Fruit fly (Drosophila melanogaster) whole organism, embryonic: ENCODE results near the gene Upf2.
A peak's percentile ranks its signal among the peaks of the same experiment; 100 is the strongest.

Experiments
- CG10267 ChIP-seq: fragments of 200-800 bp; sonication (Bioruptor generic); optimal IDR thresholded peaks from 2 replicates; lab custom pipeline; 2018; ENCODE audit warnings: missing biosample characterization, mild to moderate bottlenecking, missing genetic modification characterization, moderate library complexity
- CG11093 ChIP-seq: fragments of 200-800 bp; sonication (Bioruptor generic); IDR thresholded peaks from 3 replicates; pipeline ENCODE4 v1.3.6; 2022; ENCODE audit warnings: missing biosample characterization, missing genetic modification characterization
- CG11560 ChIP-seq: fragments of 200-800 bp; sonication (Bioruptor generic); IDR thresholded peaks from 3 replicates; pipeline ENCODE4 v1.3.6; 2022; ENCODE audit warnings: missing biosample characterization, missing genetic modification characterization
- CG12299 ChIP-seq: fragments of 200-800 bp; sonication (Bioruptor generic); optimal IDR thresholded peaks from 2 replicates; lab custom pipeline; 2018; ENCODE audit warnings: missing biosample characterization, mild to moderate bottlenecking, missing genetic modification characterization
- CG15479 ChIP-seq: fragments of 200-800 bp; sonication (Bioruptor generic); optimal IDR thresholded peaks from 3 replicates; lab custom pipeline; 2019; ENCODE audit warnings: missing biosample characterization, mild to moderate bottlenecking, missing genetic modification characterization, moderate library complexity
- CG1647 ChIP-seq: fragments of 200-800 bp; sonication (Bioruptor generic); optimal IDR thresholded peaks from 3 replicates; lab custom pipeline; 2016; ENCODE audit warnings: missing biosample characterization, missing genetic modification characterization
- CG17829 ChIP-seq: fragments of 200-800 bp; optimal IDR thresholded peaks from 2 replicates; lab custom pipeline; 2019; ENCODE audit warnings: missing biosample characterization, mild to moderate bottlenecking, missing genetic modification characterization, moderate library complexity
- CG30403 ChIP-seq: fragments of 200-800 bp; sonication (Bioruptor generic); optimal IDR thresholded peaks from 3 replicates; lab custom pipeline; 2016; ENCODE audit warnings: missing biosample characterization, missing genetic modification characterization
- CG32767 ChIP-seq: fragments of 200-800 bp; sonication (Bioruptor generic); IDR thresholded peaks from 2 replicates; pipeline ENCODE4 v1.3.6; 2022; ENCODE audit warnings: missing biosample characterization, missing genetic modification characterization
- CG6813 ChIP-seq: fragments of 200-800 bp; sonication (Bioruptor generic); optimal IDR thresholded peaks from 2 replicates; lab custom pipeline; 2017; ENCODE audit warnings: missing biosample characterization, missing genetic modification characterization, mild to moderate bottlenecking, moderate library complexity, missing genetic modification reagents
- CG6854 ChIP-seq: fragments of 200-800 bp; sonication (Bioruptor generic); optimal IDR thresholded peaks from 3 replicates; lab custom pipeline; 2017; ENCODE audit warnings: missing biosample characterization, mild to moderate bottlenecking, missing genetic modification characterization
- CG7372 ChIP-seq: fragments of 200-800 bp; sonication (Bioruptor generic); IDR thresholded peaks from 2 replicates; pipeline ENCODE4 v1.3.6; 2022; ENCODE audit warnings: missing biosample characterization, missing genetic modification characterization
- CG7786 ChIP-seq: fragments of 200-800 bp; sonication (Bioruptor generic); optimal IDR thresholded peaks from 2 replicates; lab custom pipeline; 2016; ENCODE audit warnings: missing biosample characterization, missing genetic modification characterization
- CG8924 ChIP-seq: fragments of 200-800 bp; optimal IDR thresholded peaks from 3 replicates; lab custom pipeline; 2019; ENCODE audit warnings: missing biosample characterization, mild to moderate bottlenecking, missing genetic modification characterization, moderate library complexity
- Camta ChIP-seq: fragments of 200-800 bp; sonication (Bioruptor generic); optimal IDR thresholded peaks from 2 replicates; lab custom pipeline; 2016; ENCODE audit warnings: missing biosample characterization, missing genetic modification characterization
- D19A ChIP-seq: fragments of 200-800 bp; optimal IDR thresholded peaks from 3 replicates; lab custom pipeline; 2019; ENCODE audit warnings: missing biosample characterization, mild to moderate bottlenecking, missing genetic modification characterization, moderate library complexity
- H15 ChIP-seq: fragments of 200-800 bp; sonication (Bioruptor generic); IDR thresholded peaks from 3 replicates; pipeline ENCODE4 v1.3.6; 2022; ENCODE audit warnings: missing biosample characterization, missing genetic modification characterization
- HLH3B ChIP-seq: fragments of 200-800 bp; sonication (Bioruptor generic); IDR thresholded peaks from 2 replicates; pipeline ENCODE4 v1.3.6; 2022; ENCODE audit warnings: missing biosample characterization, missing genetic modification characterization
- Hr51 ChIP-seq, 2 experiments: fragments of 200-800 bp; sonication (Bioruptor generic); optimal IDR thresholded peaks; 2 replicates in 1 of 2; 3 replicates in 1 of 2; lab custom pipeline; 2016 to 2018; ENCODE audit warnings: missing biosample characterization in 2 of 2, missing genetic modification characterization in 2 of 2, mild to moderate bottlenecking in 1 of 2, moderate library complexity in 1 of 2
- Lim3 ChIP-seq: fragments of 200-800 bp; sonication (Bioruptor generic); IDR thresholded peaks from 2 replicates; pipeline ENCODE4 v1.3.6; 2022; ENCODE audit warnings: missing biosample characterization, missing genetic modification characterization
- Mes4 ChIP-seq: fragments of 200-800 bp; sonication (Bioruptor generic); optimal IDR thresholded peaks from 2 replicates; lab custom pipeline; 2016; ENCODE audit warnings: missing biosample characterization, missing genetic modification characterization
- Nf-YB ChIP-seq: fragments of 200-800 bp; sonication (Bioruptor generic); optimal IDR thresholded peaks from 3 replicates; lab custom pipeline; 2019; ENCODE audit warnings: missing biosample characterization, mild to moderate bottlenecking, missing genetic modification characterization, moderate library complexity
- NfI ChIP-seq: fragments of 200-800 bp; sonication (Bioruptor generic); optimal IDR thresholded peaks from 3 replicates; lab custom pipeline; 2018; ENCODE audit warnings: missing biosample characterization, mild to moderate bottlenecking, missing genetic modification characterization, moderate library complexity
- PHDP ChIP-seq: fragments of 200-800 bp; sonication (Bioruptor generic); optimal IDR thresholded peaks from 3 replicates; lab custom pipeline; 2018; ENCODE audit warnings: missing biosample characterization, mild to moderate bottlenecking, missing genetic modification characterization, moderate library complexity
- Pdp1 ChIP-seq, 2 experiments: fragments of 200-800 bp; sonication (Bioruptor generic); optimal IDR thresholded peaks; 3 replicates each; lab custom pipeline; 2016; ENCODE audit warnings: missing biosample characterization in 2 of 2, missing genetic modification characterization in 2 of 2, mild to moderate bottlenecking in 1 of 2, moderate library complexity in 1 of 2
- Scr ChIP-seq: fragments of 200-800 bp; sonication (Bioruptor generic); IDR thresholded peaks from 2 replicates; pipeline ENCODE4 v1.3.6; 2022; ENCODE audit warnings: missing biosample characterization, missing genetic modification characterization; ENCODE audit not compliant: partially characterized antibody
- Sox100B ChIP-seq: fragments of 200-800 bp; sonication (Bioruptor generic); optimal IDR thresholded peaks from 3 replicates; lab custom pipeline; 2018; ENCODE audit warnings: missing biosample characterization, mild to moderate bottlenecking, missing genetic modification characterization
- Sry-δ ChIP-seq: fragments of 200-800 bp; sonication (Bioruptor generic); optimal IDR thresholded peaks from 2 replicates; lab custom pipeline; 2016; ENCODE audit warnings: missing biosample characterization, missing genetic modification characterization
- Stat92E ChIP-seq, 3 experiments: fragments of >200 bp in 2 of 3; fragments of 200-800 bp in 1 of 3; sonication (Bioruptor generic) in 1 of 3; optimal IDR thresholded peaks; 2 replicates each; lab custom pipeline; 2017 to 2019; ENCODE audit warnings: missing biosample characterization in 3 of 3, missing genetic modification characterization in 3 of 3, mild to moderate bottlenecking in 1 of 3, moderate library complexity in 1 of 3
- Trl ChIP-seq, 3 experiments: fragments of >200 bp in 2 of 3; fragments of 200-800 bp in 1 of 3; sonication (Bioruptor generic) in 1 of 3; optimal IDR thresholded peaks; 2 replicates in 1 of 3; 3 replicates in 2 of 3; lab custom pipeline; 2016 to 2017; ENCODE audit warnings: missing biosample characterization in 1 of 3, missing genetic modification characterization in 1 of 3
- Vsx1 ChIP-seq: fragments of 200-800 bp; sonication (Bioruptor generic); optimal IDR thresholded peaks from 2 replicates; lab custom pipeline; 2017; ENCODE audit warnings: missing biosample characterization, mild to moderate bottlenecking, missing genetic modification characterization, missing genetic modification reagents
- bcd ChIP-seq: fragments of 200-800 bp; sonication (Bioruptor generic); optimal IDR thresholded peaks from 2 replicates; lab custom pipeline; 2017; ENCODE audit warnings: missing biosample characterization, mild to moderate bottlenecking, missing genetic modification characterization
- fd96Cb ChIP-seq: fragments of 200-800 bp; sonication (Bioruptor generic); optimal IDR thresholded peaks from 2 replicates; lab custom pipeline; 2018; ENCODE audit warnings: missing biosample characterization, mild to moderate bottlenecking, missing genetic modification characterization, moderate library complexity
- gfzf ChIP-seq: fragments of 200-800 bp; sonication (Bioruptor generic); optimal IDR thresholded peaks from 2 replicates; lab custom pipeline; 2016; ENCODE audit warnings: missing biosample characterization, mild to moderate bottlenecking, missing genetic modification characterization, moderate library complexity
- gsb ChIP-seq: fragments of 200-800 bp; sonication (Bioruptor generic); IDR thresholded peaks from 2 replicates; pipeline ENCODE4 v1.3.6; 2022; ENCODE audit warnings: missing biosample characterization, missing genetic modification characterization
- gt ChIP-seq: fragments of 200-800 bp; sonication (Bioruptor generic); IDR thresholded peaks from 2 replicates; pipeline ENCODE4 v1.3.6; 2022; ENCODE audit warnings: missing biosample characterization, missing genetic modification characterization
- insv ChIP-seq, 2 experiments: fragments of 200-800 bp; sonication (Bioruptor generic); optimal IDR thresholded peaks; 3 replicates each; lab custom pipeline; 2016 to 2018; ENCODE audit warnings: missing biosample characterization in 2 of 2, missing genetic modification characterization in 2 of 2
- jigr1 ChIP-seq: fragments of 200-800 bp; sonication (Bioruptor generic); IDR thresholded peaks from 3 replicates; pipeline ENCODE4 v1.3.6; 2022; ENCODE audit warnings: missing biosample characterization, missing genetic modification characterization
- klu ChIP-seq: fragments of 200-800 bp; sonication (Bioruptor generic); IDR thresholded peaks from 2 replicates; pipeline ENCODE4 v1.3.6; 2022; ENCODE audit warnings: missing biosample characterization, missing genetic modification characterization
- lab ChIP-seq: fragments of 200-800 bp; sonication (Bioruptor generic); optimal IDR thresholded peaks from 3 replicates; lab custom pipeline; 2017; ENCODE audit warnings: missing biosample characterization, missing genetic modification characterization, mild to moderate bottlenecking, moderate library complexity, missing genetic modification reagents
- mirr ChIP-seq: fragments of 200-800 bp; sonication (Bioruptor generic); optimal IDR thresholded peaks from 3 replicates; lab custom pipeline; 2018; ENCODE audit warnings: missing biosample characterization, mild to moderate bottlenecking, missing genetic modification characterization
- nau ChIP-seq: fragments of 200-800 bp; sonication (Bioruptor generic); optimal IDR thresholded peaks from 3 replicates; lab custom pipeline; 2017; ENCODE audit warnings: missing biosample characterization, mild to moderate bottlenecking, missing genetic modification characterization, missing genetic modification reagents
- nerfin-1 ChIP-seq: fragments of 200-800 bp; sonication (Bioruptor generic); optimal IDR thresholded peaks from 3 replicates; lab custom pipeline; 2019; ENCODE audit warnings: missing biosample characterization, mild to moderate bottlenecking, missing genetic modification characterization, moderate library complexity
- pan ChIP-seq, 4 experiments: fragments of >200 bp in 3 of 4; fragments of 200-800 bp in 1 of 4; sonication (Bioruptor generic) in 1 of 4; optimal IDR thresholded peaks in 3 of 4; IDR thresholded peaks in 1 of 4; 2 replicates each; pipeline versions ENCODE4 v1.3.6 to Lab custom; 2017 to 2022; ENCODE audit warnings: missing biosample characterization in 2 of 4, missing genetic modification characterization in 2 of 4, mixed read lengths in 1 of 4
- phol ChIP-seq: fragments of 200-800 bp; sonication (Bioruptor generic); optimal IDR thresholded peaks from 3 replicates; lab custom pipeline; 2018; ENCODE audit warnings: missing biosample characterization, mild to moderate bottlenecking, missing genetic modification characterization, moderate library complexity
- sens-2 ChIP-seq: fragments of 200-800 bp; sonication (Bioruptor generic); IDR thresholded peaks from 2 replicates; pipeline ENCODE4 v1.3.6; 2022; ENCODE audit warnings: missing biosample characterization, missing genetic modification characterization
- slou ChIP-seq: fragments of 200-800 bp; sonication (Bioruptor generic); optimal IDR thresholded peaks from 3 replicates; lab custom pipeline; 2016; ENCODE audit warnings: missing biosample characterization, missing genetic modification characterization

The Upf2 gene

DNA sequence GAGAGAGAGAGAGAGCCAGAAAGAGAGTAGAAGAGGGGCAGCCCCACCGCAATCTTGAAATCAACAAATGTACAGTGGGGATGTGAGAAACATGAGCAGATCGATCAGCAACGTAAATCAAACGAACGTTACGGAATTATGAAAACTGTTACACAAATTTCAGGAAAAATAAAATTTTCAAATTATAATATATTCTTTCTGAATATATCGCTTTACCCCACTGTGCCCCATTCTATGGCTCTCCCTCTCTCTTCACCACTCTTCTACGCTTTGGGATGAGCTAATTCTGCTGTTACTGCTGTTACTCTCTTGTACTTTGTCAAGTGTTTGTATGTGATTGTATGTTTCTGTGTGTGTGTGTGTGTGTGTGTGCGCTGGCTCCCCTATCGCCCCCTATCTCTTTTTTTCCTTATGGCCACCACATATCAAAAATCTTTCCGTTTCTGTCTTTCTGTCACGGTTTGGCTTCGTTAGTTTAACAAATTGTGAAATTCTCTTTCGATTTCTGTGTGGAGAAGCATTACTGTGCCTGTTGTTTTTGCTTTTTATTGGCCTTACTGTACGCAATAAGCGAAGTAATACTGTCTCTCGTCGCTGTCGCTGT is 15.9 kb upstream of the Upf2 start (continued):
- peak; percentile 90 for TF ChIP-seq CG10267 (tag; lab: Kevin White, UChicago)
- peak; percentile 86 to 99 for TF ChIP-seq Trl (optimal IDR thresholded peaks at IDR 0.05; lab: Kevin White, UChicago)
- peak; percentile 84 for TF ChIP-seq Trl (GFP tag; optimal IDR thresholded peaks at IDR 0.05; lab: Kevin White, UChicago)
- TF ChIP-seq Pdp1 (GFP tag; optimal IDR thresholded peaks at IDR 0.05; lab: Kevin White, UChicago), result peak; percentile 90 to 95
- peak; percentile 95 for TF ChIP-seq klu
- TF ChIP-seq Nf-YB (GFP tag; lab: Kevin White, UChicago), result peak; percentile 83
- TF ChIP-seq CG7786 (GFP tag; lab: Kevin White, UChicago), result peak; percentile 85
- peak; percentile 96 for TF ChIP-seq CG17829 (tag; lab: Kevin White, UChicago)
- TF ChIP-seq CG30403, result peak; percentile 96
- TF ChIP-seq CG7372 (GFP tag; lab: Robert Waterston, UW), result peak; percentile 97
- TF ChIP-seq PHDP (tag; lab: Kevin White, UChicago), result peak; percentile 97
- TF ChIP-seq Lim3, result peak; percentile 94
- peak in 1 of 3 experiments; percentile 66 for TF ChIP-seq Stat92E (GFP tag; optimal IDR thresholded peaks at IDR 0.05; lab: Kevin White, UChicago)
- peak; percentile 88 for TF ChIP-seq nerfin-1 (tag; lab: Kevin White, UChicago)
- TF ChIP-seq lab (GFP tag; lab: Kevin White, UChicago), result peak; percentile 99
- peak in 1 of 2 experiments; percentile 15 for TF ChIP-seq insv (GFP tag; optimal IDR thresholded peaks at IDR 0.05; lab: Kevin White, UChicago)
- TF ChIP-seq phol (tag; lab: Kevin White, UChicago), result peak; percentile 94
- peak; percentile 94 for TF ChIP-seq jigr1 (GFP tag; lab: Robert Waterston, UW)
- peak; percentile 97 for TF ChIP-seq Vsx1 (GFP tag; lab: Kevin White, UChicago)
- peak; percentile 97 for TF ChIP-seq bcd (GFP tag; lab: Kevin White, UChicago)
- peak; percentile 96 for TF ChIP-seq CG11093 (GFP tag; lab: Robert Waterston, UW)
- TF ChIP-seq gfzf (GFP tag; lab: Kevin White, UChicago), result no peak
- TF ChIP-seq Sry-δ (GFP tag; lab: Kevin White, UChicago), result peak; percentile 38
- peak; percentile 95 for TF ChIP-seq nau (GFP tag; lab: Kevin White, UChicago)
- peak; percentile 93 for TF ChIP-seq CG12299 (tag; lab: Kevin White, UChicago)
- peak; percentile 94 for TF ChIP-seq slou
- peak; percentile 57 for TF ChIP-seq mirr (GFP tag; lab: Kevin White, UChicago)
- peak; percentile 92 for TF ChIP-seq Sox100B
- peak; percentile 97 for TF ChIP-seq CG8924
- peak; percentile 91 for TF ChIP-seq CG1647 (GFP tag; lab: Kevin White, UChicago)
- TF ChIP-seq Mes4 (GFP tag; lab: Kevin White, UChicago), result peak; percentile 82
- TF ChIP-seq pan (optimal IDR thresholded peaks at IDR 0.05; lab: Kevin White, UChicago), result no peak
- peak in 1 of 2 experiments; percentile 99 for TF ChIP-seq pan (GFP tag; optimal IDR thresholded peaks at IDR 0.05 in 1 of 2, IDR thresholded peaks at IDR 0.05 in 1 of 2)
- peak; percentile 88 to 97 for TF ChIP-seq Hr51 (GFP tag; optimal IDR thresholded peaks at IDR 0.05; lab: Kevin White, UChicago)
- no peak; the same call in 1 of the 2 replicates for TF ChIP-seq Scr
- TF ChIP-seq CG11560 (tag; lab: Robert Waterston, UW), result peak; percentile 90
- TF ChIP-seq NfI (GFP tag; lab: Kevin White, UChicago), result peak; percentile 96
- peak; percentile 91 for TF ChIP-seq D19A (tag; lab: Kevin White, UChicago)
- peak; percentile 95 for TF ChIP-seq fd96Cb (tag; lab: Kevin White, UChicago)
- peak; percentile 99 for TF ChIP-seq HLH3B (GFP tag; lab: Robert Waterston, UW)
- peak; percentile 97 for TF ChIP-seq sens-2 (GFP tag; lab: Robert Waterston, UW)
- no peak for TF ChIP-seq CG15479 (GFP tag; lab: Kevin White, UChicago)
- peak; percentile 97 for TF ChIP-seq CG32767 (GFP tag; lab: Robert Waterston, UW)
- peak; percentile 96 for TF ChIP-seq CG6854 (GFP tag; lab: Kevin White, UChicago)
- TF ChIP-seq H15 (GFP tag; lab: Robert Waterston, UW), result peak; percentile 98
- peak; percentile 90 for TF ChIP-seq Camta (GFP tag; lab: Kevin White, UChicago)
- peak; percentile 87 for TF ChIP-seq gt (GFP tag; lab: Robert Waterston, UW)
- TF ChIP-seq CG6813 (GFP tag; lab: Kevin White, UChicago), result peak; percentile 97
- peak; percentile 98 for TF ChIP-seq gsb (GFP tag; lab: Robert Waterston, UW)
